Worm (Caenorhabditis elegans) whole organism, L1 larva: ENCODE data around the gene R151.10.

ENCODE experiments used
- C34B4.2 ChIP-seq: sonication (generic microtip); optimal IDR thresholded peaks from 2 replicates; lab custom pipeline; 2017; ENCODE audit warnings: mild to moderate bottlenecking, missing genetic modification characterization, missing compliant biosample characterization
- F16B12.6 ChIP-seq: fragments of 150-350 bp; optimal IDR thresholded peaks from 2 replicates; lab custom pipeline; 2014; ENCODE audit warnings: missing biosample characterization, missing genetic modification characterization
- aly-2 ChIP-seq: fragments of 150-350 bp; optimal IDR thresholded peaks from 2 replicates; lab custom pipeline; 2014; ENCODE audit warnings: missing biosample characterization, missing genetic modification characterization
- ama-1 ChIP-seq: fragments of 150-350 bp; optimal IDR thresholded peaks from 2 replicates; lab custom pipeline; 2014
- ceh-8 ChIP-seq: fragments of 200-800 bp; sonication (Bioruptor generic); optimal IDR thresholded peaks from 2 replicates; lab custom pipeline; 2018; ENCODE audit warnings: mild to moderate bottlenecking, missing genetic modification characterization, moderate library complexity, missing compliant biosample characterization
- ceh-88 ChIP-seq: fragments of 200-800 bp; sonication (Bioruptor generic); IDR thresholded peaks from 2 replicates; pipeline ENCODE4 v1.3.6; 2022; ENCODE audit warnings: missing genetic modification characterization, missing compliant biosample characterization
- ceh-90 ChIP-seq: sonication (generic microtip); optimal IDR thresholded peaks from 2 replicates; lab custom pipeline; 2016; ENCODE audit warnings: missing genetic modification characterization, missing compliant biosample characterization
- dpl-1 ChIP-seq, 3 experiments: fragments of 150-350 bp in 2 of 3; sonication (generic microtip) in 1 of 3; optimal IDR thresholded peaks; 2 replicates each; lab custom pipeline; 2014 to 2017; ENCODE audit warnings: missing biosample characterization in 3 of 3, missing genetic modification characterization in 3 of 3, missing genetic modification reagents in 3 of 3
- dsc-1 ChIP-seq: sonication (generic microtip); optimal IDR thresholded peaks from 2 replicates; lab custom pipeline; 2016; ENCODE audit warnings: mild to moderate bottlenecking, missing genetic modification characterization, missing compliant biosample characterization
- efl-1 ChIP-seq, 4 experiments: fragments of 150-350 bp; optimal IDR thresholded peaks in 3 of 4; peaks in 1 of 4; 1 replicate in 1 of 4; 2 replicates in 3 of 4; lab custom pipeline; 2014; ENCODE audit warnings: missing biosample characterization in 2 of 4, missing genetic modification characterization in 2 of 4, missing genetic modification reagents in 2 of 4
- efl-3 ChIP-seq: fragments of 200-800 bp; sonication (Bioruptor generic); optimal IDR thresholded peaks from 2 replicates; lab custom pipeline; 2018; ENCODE audit warnings: mild to moderate bottlenecking, missing genetic modification characterization, missing compliant biosample characterization
- egl-13 ChIP-seq: sonication (generic microtip); optimal IDR thresholded peaks from 2 replicates; lab custom pipeline; 2016; ENCODE audit warnings: missing genotype, missing genetic modification reagents, missing genetic modification characterization, missing compliant biosample characterization
- elt-2 ChIP-seq: sonication (generic microtip); optimal IDR thresholded peaks from 2 replicates; lab custom pipeline; 2016; ENCODE audit warnings: missing genetic modification characterization, mild to moderate bottlenecking, inconsistent platforms, missing compliant biosample characterization, missing genetic modification reagents
- elt-3 ChIP-seq, 6 experiments: fragments of 150-350 bp in 1 of 6; sonication (generic microtip); optimal IDR thresholded peaks; 2 replicates each; lab custom pipeline; 2017 to 2018; ENCODE audit warnings: missing biosample characterization in 6 of 6, missing genetic modification characterization in 6 of 6, inconsistent platforms in 1 of 6
- ets-5 ChIP-seq: fragments of 200-800 bp; sonication (Bioruptor generic); IDR thresholded peaks from 2 replicates; pipeline ENCODE4 v1.3.6; 2022; ENCODE audit warnings: missing genetic modification characterization, missing compliant biosample characterization
- fkh-4 ChIP-seq: sonication (generic microtip); optimal IDR thresholded peaks from 2 replicates; lab custom pipeline; 2016; ENCODE audit warnings: missing compliant biosample characterization, missing genetic modification characterization, borderline replicate concordance
- fkh-8 ChIP-seq: sonication (generic microtip); optimal IDR thresholded peaks from 2 replicates; lab custom pipeline; 2016; ENCODE audit warnings: mild to moderate bottlenecking, missing genetic modification characterization, missing compliant biosample characterization
- grh-1 ChIP-seq: fragments of 200-800 bp; sonication (Bioruptor generic); IDR thresholded peaks from 2 replicates; pipeline ENCODE4 v1.3.6; 2022; ENCODE audit warnings: missing genetic modification reagents, missing genetic modification characterization, missing compliant biosample characterization
- irx-1 ChIP-seq: sonication (generic microtip); optimal IDR thresholded peaks from 2 replicates; lab custom pipeline; 2016; ENCODE audit warnings: missing genetic modification characterization, missing compliant biosample characterization
- isw-1 ChIP-seq: fragments of 200-800 bp; sonication (Bioruptor generic); IDR thresholded peaks from 2 replicates; pipeline ENCODE4 v1.3.6; 2022; ENCODE audit warnings: missing genetic modification characterization, missing compliant biosample characterization
- lin-13 ChIP-seq: fragments of 150-350 bp; optimal IDR thresholded peaks from 2 replicates; lab custom pipeline; 2014; ENCODE audit warnings: missing biosample characterization, missing genetic modification reagents, missing genetic modification characterization
- lin-14 ChIP-seq: fragments of 200-800 bp; sonication (Bioruptor generic); optimal IDR thresholded peaks from 2 replicates; lab custom pipeline; 2018; ENCODE audit warnings: mild to moderate bottlenecking, missing genetic modification characterization, moderate library complexity, missing compliant biosample characterization
- lin-15B ChIP-seq: fragments of 150-350 bp; sonication (generic microtip); optimal IDR thresholded peaks from 3 replicates; lab custom pipeline; 2014; ENCODE audit warnings: missing biosample characterization, missing genetic modification characterization
- lin-35 ChIP-seq, 2 experiments: fragments of 150-350 bp; optimal IDR thresholded peaks; 2 replicates each; lab custom pipeline; 2014; ENCODE audit warnings: missing biosample characterization in 2 of 2, missing genetic modification characterization in 2 of 2, missing genetic modification reagents in 2 of 2
- lin-39 ChIP-seq: fragments of 150-350 bp; optimal IDR thresholded peaks from 2 replicates; lab custom pipeline; 2014; ENCODE audit warnings: missing biosample characterization, missing genetic modification reagents, missing genetic modification characterization
- lir-3 ChIP-seq: sonication (generic microtip); optimal IDR thresholded peaks from 2 replicates; lab custom pipeline; 2016; ENCODE audit warnings: mild to moderate bottlenecking, missing genetic modification characterization, moderate library complexity, missing compliant biosample characterization; ENCODE audit not compliant: poor library complexity
- lsy-2 ChIP-seq, 2 experiments: fragments of 150-350 bp; optimal IDR thresholded peaks; 2 replicates each; lab custom pipeline; 2014; ENCODE audit warnings: missing biosample characterization in 2 of 2, missing genetic modification characterization in 2 of 2
- mab-9 ChIP-seq: fragments of 200-800 bp; sonication (Bioruptor generic); IDR thresholded peaks from 2 replicates; pipeline ENCODE4 v1.3.6; 2022; ENCODE audit warnings: missing genetic modification reagents, missing genetic modification characterization, missing compliant biosample characterization
- mdl-1 ChIP-seq, 2 experiments: fragments of 150-350 bp; optimal IDR thresholded peaks; 2 replicates each; lab custom pipeline; 2014 to 2017; ENCODE audit warnings: missing biosample characterization in 2 of 2, missing genetic modification characterization in 2 of 2, inconsistent platforms in 1 of 2
- mef-2 ChIP-seq: fragments of 150-350 bp; optimal IDR thresholded peaks from 2 replicates; lab custom pipeline; 2014; ENCODE audit warnings: missing biosample characterization, missing genetic modification characterization
- mep-1 ChIP-seq: fragments of 150-350 bp; optimal IDR thresholded peaks from 2 replicates; lab custom pipeline; 2014; ENCODE audit warnings: missing biosample characterization, missing genetic modification characterization
- nhr-11 ChIP-seq: fragments of 150-350 bp; optimal IDR thresholded peaks from 2 replicates; lab custom pipeline; 2014; ENCODE audit warnings: missing biosample characterization, missing genetic modification characterization
- nhr-12 ChIP-seq: sonication (generic microtip); optimal IDR thresholded peaks from 2 replicates; lab custom pipeline; 2017; ENCODE audit warnings: missing biosample characterization, missing genetic modification characterization
- nhr-20 ChIP-seq: sonication (generic microtip); optimal IDR thresholded peaks from 2 replicates; lab custom pipeline; 2016; ENCODE audit warnings: mild to moderate bottlenecking, missing genetic modification characterization, missing compliant biosample characterization
- nhr-237 ChIP-seq: fragments of 150-350 bp; optimal IDR thresholded peaks from 2 replicates; lab custom pipeline; 2014; ENCODE audit warnings: missing biosample characterization, missing genetic modification characterization
- nhr-28 ChIP-seq: fragments of 150-350 bp; optimal IDR thresholded peaks from 2 replicates; lab custom pipeline; 2014; ENCODE audit warnings: missing biosample characterization, missing genetic modification characterization
- nhr-47 ChIP-seq: sonication (generic microtip); optimal IDR thresholded peaks from 2 replicates; lab custom pipeline; 2016; ENCODE audit warnings: mild to moderate bottlenecking, missing genetic modification characterization, moderate library complexity, missing compliant biosample characterization
- nhr-71 ChIP-seq: sonication (generic microtip); optimal IDR thresholded peaks from 2 replicates; lab custom pipeline; 2016; ENCODE audit warnings: mild to moderate bottlenecking, missing genetic modification characterization, moderate library complexity, missing compliant biosample characterization
- nhr-77 ChIP-seq: fragments of 150-350 bp; optimal IDR thresholded peaks from 2 replicates; lab custom pipeline; 2014; ENCODE audit warnings: missing biosample characterization, missing genetic modification characterization
- nhr-85 ChIP-seq: sonication (generic microtip); peaks from one replicate; lab custom pipeline; 2016; ENCODE audit warnings: missing genetic modification characterization, inconsistent platforms, missing compliant biosample characterization
- pag-3 ChIP-seq: sonication (generic microtip); optimal IDR thresholded peaks from 2 replicates; lab custom pipeline; 2017; ENCODE audit warnings: missing genetic modification characterization, mild to moderate bottlenecking, missing compliant biosample characterization, antibody characterized with exemption, borderline replicate concordance; ENCODE audit not compliant: insufficient read depth
- pax-3 ChIP-seq: fragments of 200-800 bp; sonication (Bioruptor generic); optimal IDR thresholded peaks from 2 replicates; lab custom pipeline; 2018; ENCODE audit warnings: mild to moderate bottlenecking, missing genetic modification characterization, moderate library complexity, missing compliant biosample characterization
- rnt-1 ChIP-seq: sonication (generic microtip); optimal IDR thresholded peaks from 2 replicates; lab custom pipeline; 2016; ENCODE audit warnings: mild to moderate bottlenecking, missing genetic modification characterization, moderate library complexity, missing compliant biosample characterization
- skn-1 ChIP-seq: fragments of 150-350 bp; optimal IDR thresholded peaks from 2 replicates; lab custom pipeline; 2014; ENCODE audit warnings: missing biosample characterization, missing genetic modification characterization
- snpc-4 ChIP-seq: fragments of 150-350 bp; optimal IDR thresholded peaks from 2 replicates; lab custom pipeline; 2014; ENCODE audit warnings: missing biosample characterization, missing genetic modification characterization
- tbx-2 ChIP-seq: sonication (generic microtip); optimal IDR thresholded peaks from 2 replicates; lab custom pipeline; 2016; ENCODE audit warnings: missing genetic modification characterization, missing compliant biosample characterization
- tlp-1 ChIP-seq: fragments of 150-350 bp; optimal IDR thresholded peaks from 2 replicates; lab custom pipeline; 2014; ENCODE audit warnings: missing biosample characterization, missing genetic modification characterization
- unc-130 ChIP-seq: fragments of 150-350 bp; optimal IDR thresholded peaks from 2 replicates; lab custom pipeline; 2017; ENCODE audit warnings: missing biosample characterization, missing genetic modification characterization, inconsistent platforms
- unc-30 ChIP-seq: sonication (generic microtip); optimal IDR thresholded peaks from 2 replicates; lab custom pipeline; 2017; ENCODE audit warnings: missing biosample characterization, missing genetic modification characterization
- unc-86 ChIP-seq: sonication (generic microtip); optimal IDR thresholded peaks from 2 replicates; lab custom pipeline; 2016; ENCODE audit warnings: missing genetic modification characterization, missing compliant biosample characterization
- vab-15 ChIP-seq: sonication (generic microtip); optimal IDR thresholded peaks from 2 replicates; lab custom pipeline; 2017; ENCODE audit warnings: missing genotype, mild to moderate bottlenecking, missing genetic modification characterization, missing compliant biosample characterization
- zag-1 ChIP-seq: fragments of 150-350 bp; optimal IDR thresholded peaks from 2 replicates; lab custom pipeline; 2014; ENCODE audit warnings: missing biosample characterization, missing genetic modification characterization
- zip-4 ChIP-seq: fragments of 200-800 bp; sonication (Bioruptor generic); optimal IDR thresholded peaks from 2 replicates; lab custom pipeline; 2018; ENCODE audit warnings: mild to moderate bottlenecking, missing genetic modification characterization, moderate library complexity, missing compliant biosample characterization

The R151.10 gene

ce11 chrIII:7198838-7199237 lies 31.9 kb downstream of the R151.10 start, which contains the start of gene pfd-5:
TSS of gene pfd-5 (minus strand) at chrIII:7198884.
- TF ChIP-seq aly-2 (tag; lab: Kevin White, UChicago) (no peak), vab-15 (tag; lab: Kevin White, UChicago) (no peak), fkh-8 (tag; lab: Kevin White, UChicago) (peak; percentile 22), skn-1 (tag; lab: Kevin White, UChicago) (peak; percentile 51), lin-35 (GFP tag; optimal IDR thresholded peaks at IDR 0.05; lab: Kevin White, UChicago) (peak; percentile 96 to 97), zag-1 (tag; lab: Kevin White, UChicago) (no peak), efl-1 (optimal IDR thresholded peaks at IDR 0.05; lab: Kevin White, UChicago) (peak; percentile 81 to 96), efl-1 (GFP tag; optimal IDR thresholded peaks at IDR 0.05 in 1 of 2; lab: Kevin White, UChicago) (peak; percentile 95 to 99), ceh-88 (peak; percentile 34; the same call in 1 of the 2 replicates), nhr-28 (no peak), nhr-47 (tag; lab: Kevin White, UChicago) (peak; percentile 85), dpl-1 (GFP tag; optimal IDR thresholded peaks at IDR 0.05; lab: Kevin White, UChicago) (peak; percentile 90 to 96 (median 93)), ceh-90 (tag; lab: Kevin White, UChicago) (peak; percentile 93), lin-13 (GFP tag; lab: Kevin White, UChicago) (peak; percentile 49), tlp-1 (tag; lab: Kevin White, UChicago) (no peak), nhr-77 (tag; lab: Kevin White, UChicago) (no peak), lir-3 (tag; lab: Kevin White, UChicago) (peak; percentile 94), pax-3 (tag; lab: Kevin White, UChicago) (peak; percentile 81), lin-14 (GFP tag; lab: Kevin White, UChicago) (peak; percentile 76), unc-30 (tag; lab: Kevin White, UChicago) (no peak), nhr-11 (no peak), ets-5 (GFP tag; lab: Robert Waterston, UW) (no peak), nhr-12 (no peak), ceh-8 (GFP tag; lab: Kevin White, UChicago) (no peak), mep-1 (tag; lab: Kevin White, UChicago) (peak; percentile 79), lin-39 (tag; lab: Kevin White, UChicago) (no peak), nhr-85 (peak; percentile 91), nhr-237 (tag; lab: Kevin White, UChicago) (no peak), elt-3 (tag; optimal IDR thresholded peaks at IDR 0.05; lab: Kevin White, UChicago) (no peak), isw-1 (GFP tag; lab: Robert Waterston, UW) (peak; percentile 67), lin-15B (tag; lab: Kevin White, UChicago) (peak; percentile 25), snpc-4 (tag; lab: Kevin White, UChicago) (peak; percentile 36), efl-3 (GFP tag; lab: Kevin White, UChicago) (no peak), mdl-1 (tag; optimal IDR thresholded peaks at IDR 0.05; lab: Kevin White, UChicago) (peak in 1 of 2 experiments; percentile 36), ama-1 (lab: Kevin White, UChicago) (no peak), egl-13 (tag; lab: Kevin White, UChicago) (peak; percentile 81), irx-1 (tag; lab: Kevin White, UChicago) (peak; percentile 84), C34B4.2 (tag; lab: Kevin White, UChicago) (no peak), mab-9 (GFP tag; lab: Robert Waterston, UW) (no peak), zip-4 (GFP tag; lab: Kevin White, UChicago) (no peak), unc-130 (peak; percentile 12), nhr-20 (peak; percentile 67), fkh-4 (tag; lab: Kevin White, UChicago) (peak; percentile 76), unc-86 (tag; lab: Kevin White, UChicago) (peak; percentile 51), F16B12.6 (tag; lab: Kevin White, UChicago) (peak; percentile 10), rnt-1 (tag; lab: Kevin White, UChicago) (peak; percentile 97), tbx-2 (peak; percentile 81), dsc-1 (tag; lab: Kevin White, UChicago) (peak; percentile 77), grh-1 (GFP tag; lab: Robert Waterston, UW) (no peak), pag-3 (tag; lab: Kevin White, UChicago) (peak; percentile 4), elt-2 (tag; lab: Kevin White, UChicago) (peak; percentile 43), nhr-71 (peak; percentile 82), mef-2 (no peak), lsy-2 (tag; optimal IDR thresholded peaks at IDR 0.05; lab: Kevin White, UChicago) (peak; percentile 82 to 84)
